Worm (Caenorhabditis elegans): ENCODE results near the gene F23D12.7.

The F23D12.7 gene

ce11 chrX:14460412-14460811 is 6.8 kb upstream of the F23D12.7 start, which contains the start of gene Y66C5A.2:
Gene Y66C5A.2, plus strand, starts transcription at chrX:14460712.
- no peak for TF ChIP-seq aha-1 (tag)
- no peak for TF ChIP-seq lsy-2 (tag; optimal IDR thresholded peaks at IDR 0.05)
- no peak for TF ChIP-seq tra-1 (GFP tag; IDR thresholded peaks at IDR 0.05)
- no peak for TF ChIP-seq aly-2 (tag; optimal IDR thresholded peaks at IDR 0.05)
- no peak for TF ChIP-seq nhr-28 (tag; optimal IDR thresholded peaks at IDR 0.05)
- no peak for TF ChIP-seq unc-62 (GFP tag; optimal IDR thresholded peaks at IDR 0.05 in 1 of 2)
- TF ChIP-seq unc-62 (tag; optimal IDR thresholded peaks at IDR 0.05), result no peak
- TF ChIP-seq dmd-6 (GFP tag; IDR thresholded peaks at IDR 0.05), result no peak
- TF ChIP-seq fkh-10 (GFP tag; optimal IDR thresholded peaks at IDR 0.05), result no peak
- TF ChIP-seq hif-1 (tag; optimal IDR thresholded peaks at IDR 0.05), result no peak
- TF ChIP-seq cey-2 (tag; optimal IDR thresholded peaks at IDR 0.05; ENCODE audit: borderline replicate concordance, insufficient read depth), result no peak
- no peak for TF ChIP-seq ZK546.5 (tag; optimal IDR thresholded peaks at IDR 0.05)
- TF ChIP-seq ceh-82 (tag; optimal IDR thresholded peaks at IDR 0.05), result no peak
- no peak for TF ChIP-seq nhr-41 (GFP tag; IDR thresholded peaks at IDR 0.05)
- no peak for TF ChIP-seq arid-1 (GFP tag; conservative IDR thresholded peaks at IDR 0.05)

- no peak for TF ChIP-seq T20F7.1 (GFP tag; optimal IDR thresholded peaks at IDR 0.05)
- TF ChIP-seq zip-11 (GFP tag; IDR thresholded peaks at IDR 0.05), result no peak
- no peak for TF ChIP-seq lin-15B (tag; optimal IDR thresholded peaks at IDR 0.05)
- TF ChIP-seq nhr-25 (tag; optimal IDR thresholded peaks at IDR 0.05; ENCODE audit: borderline replicate concordance, insufficient read depth), result no peak
- TF ChIP-seq Y5F2A.4 (GFP tag; optimal IDR thresholded peaks at IDR 0.05), result no peak
- no peak for TF ChIP-seq gei-8 (GFP tag; optimal IDR thresholded peaks at IDR 0.05)
- TF ChIP-seq lin-29 (GFP tag; IDR thresholded peaks at IDR 0.05), result no peak
- TF ChIP-seq lin-39 (tag; optimal IDR thresholded peaks at IDR 0.05), result no peak
- no peak for TF ChIP-seq cey-2 (tag; optimal IDR thresholded peaks at IDR 0.05; ENCODE audit: borderline replicate concordance, insufficient read depth)
- TF ChIP-seq spr-3 (GFP tag; optimal IDR thresholded peaks at IDR 0.05), result no peak
- no peak for TF ChIP-seq mep-1 (tag; optimal IDR thresholded peaks at IDR 0.05)
Measured at ce11 chrX:14455419-14455818, 1.8 kb upstream of the F23D12.7 start, which contains the start of gene Y66C5A.1. Gene Y66C5A.1, minus strand, starts transcription at chrX:14455519.

- TF ChIP-seq unc-62 (GFP tag; optimal IDR thresholded peaks at IDR 0.05 in 1 of 2), result peak in 1 of 2 experiments; percentile 32
- TF ChIP-seq unc-62 (tag; optimal IDR thresholded peaks at IDR 0.05), result no peak
- no peak for TF ChIP-seq ceh-32 (tag; optimal IDR thresholded peaks at IDR 0.05; ENCODE audit: poor library complexity)
- no peak for TF ChIP-seq spr-1 (tag; optimal IDR thresholded peaks at IDR 0.05)
- TF ChIP-seq pha-4 (GFP tag; IDR thresholded peaks at IDR 0.05), result no peak
- no peak for TF ChIP-seq pha-4 (tag; optimal IDR thresholded peaks at IDR 0.05)
- no peak for TF ChIP-seq egl-43 (GFP tag; IDR thresholded peaks at IDR 0.05)
Measured at ce11 chrX:14447910-14448309, 5.7 kb downstream of the F23D12.7 start, which contains the start of gene jmjd-3.2. Gene jmjd-3.2, plus strand, starts transcription at chrX:14448210.

- TF ChIP-seq zfp-3 (GFP tag; conservative IDR thresholded peaks at IDR 0.05), result no peak
- TF ChIP-seq F10B5.3 (tag; optimal IDR thresholded peaks at IDR 0.05), result no peak
- no peak for TF ChIP-seq lin-1 (GFP tag; IDR thresholded peaks at IDR 0.05)
- no peak for TF ChIP-seq cey-2 (tag; optimal IDR thresholded peaks at IDR 0.05; ENCODE audit: borderline replicate concordance, insufficient read depth)
- no peak for TF ChIP-seq nhr-76 (tag; optimal IDR thresholded peaks at IDR 0.05)
- no peak for TF ChIP-seq sdz-12 (GFP tag; optimal IDR thresholded peaks at IDR 0.05)
- no peak for TF ChIP-seq spr-3 (GFP tag; optimal IDR thresholded peaks at IDR 0.05)
- TF ChIP-seq daf-8 (GFP tag; IDR thresholded peaks at IDR 0.05), result no peak
- TF ChIP-seq nhr-42 (GFP tag; IDR thresholded peaks at IDR 0.05), result no peak
- no peak for TF ChIP-seq ztf-7 (tag; optimal IDR thresholded peaks at IDR 0.05)
- no peak for TF ChIP-seq ama-1 (optimal IDR thresholded peaks at IDR 0.05)
- no peak for TF ChIP-seq D1046.2 (GFP tag; IDR thresholded peaks at IDR 0.05)
- TF ChIP-seq lsy-2 (tag; optimal IDR thresholded peaks at IDR 0.05), result no peak
- TF ChIP-seq Y48G9A.11 (GFP tag; IDR thresholded peaks at IDR 0.05), result no peak
- no peak for TF ChIP-seq nhr-25 (tag; optimal IDR thresholded peaks at IDR 0.05; ENCODE audit: borderline replicate concordance, insufficient read depth)
- no peak for TF ChIP-seq ceh-62 (tag; optimal IDR thresholded peaks at IDR 0.05)
- no peak for TF ChIP-seq mdt-29 (GFP tag; IDR thresholded peaks at IDR 0.05)
- TF ChIP-seq ceh-44 (GFP tag; IDR thresholded peaks at IDR 0.05), result no peak
- no peak for TF ChIP-seq dmd-9 (GFP tag; IDR thresholded peaks at IDR 0.05)
Measured at ce11 chrX:14447498-14447897, 6.1 kb downstream of the F23D12.7 start.
